Worm (Caenorhabditis elegans): Measurements from ENCODE around the gene C17E7.4.

C17E7.4 gene

ce11 chrV:3874102-3874744 is 18.4 kb upstream of the C17E7.4 start, which contains the start of gene nhr-158:
TSS of gene nhr-158 (minus strand) at chrV:3874152.
- TF ChIP-seq swsn-7 (tag; optimal IDR thresholded peaks at IDR 0.05): peak; percentile 18
- TF ChIP-seq dsc-1 (tag; optimal IDR thresholded peaks at IDR 0.05): peak; percentile 94
- peak; percentile 86 for TF ChIP-seq nhr-47 (tag; optimal IDR thresholded peaks at IDR 0.05)
- no peak for TF ChIP-seq C34B4.2 (tag; optimal IDR thresholded peaks at IDR 0.05)
- TF ChIP-seq fkh-4 (tag; optimal IDR thresholded peaks at IDR 0.05; ENCODE audit: borderline replicate concordance): peak; percentile 18
- TF ChIP-seq lin-14 (GFP tag; optimal IDR thresholded peaks at IDR 0.05): peak; percentile 43
- TF ChIP-seq sox-4 (tag; optimal IDR thresholded peaks at IDR 0.05): peak; percentile 37
- TF ChIP-seq nhr-71 (tag; optimal IDR thresholded peaks at IDR 0.05): peak; percentile 83
- TF ChIP-seq fkh-8 (tag; optimal IDR thresholded peaks at IDR 0.05): peak; percentile 90
- peak; percentile 48 for TF ChIP-seq nhr-11 (tag; optimal IDR thresholded peaks at IDR 0.05)
- TF ChIP-seq fos-1 (tag; optimal IDR thresholded peaks at IDR 0.05): peak; percentile 61
- no peak for TF ChIP-seq F16B12.6 (tag; optimal IDR thresholded peaks at IDR 0.05)
- TF ChIP-seq nhr-20 (tag; optimal IDR thresholded peaks at IDR 0.05): peak; percentile 32
- TF ChIP-seq lsy-2 (tag; optimal IDR thresholded peaks at IDR 0.05): peak in 1 of 2 experiments; percentile 45
- TF ChIP-seq ama-1 (optimal IDR thresholded peaks at IDR 0.05): no peak
- peak; percentile 36 for TF ChIP-seq pax-3 (tag; optimal IDR thresholded peaks at IDR 0.05)
- no peak for TF ChIP-seq dpl-1 (GFP tag; optimal IDR thresholded peaks at IDR 0.05)
- TF ChIP-seq skn-1 (tag; optimal IDR thresholded peaks at IDR 0.05): no peak

DNA sequence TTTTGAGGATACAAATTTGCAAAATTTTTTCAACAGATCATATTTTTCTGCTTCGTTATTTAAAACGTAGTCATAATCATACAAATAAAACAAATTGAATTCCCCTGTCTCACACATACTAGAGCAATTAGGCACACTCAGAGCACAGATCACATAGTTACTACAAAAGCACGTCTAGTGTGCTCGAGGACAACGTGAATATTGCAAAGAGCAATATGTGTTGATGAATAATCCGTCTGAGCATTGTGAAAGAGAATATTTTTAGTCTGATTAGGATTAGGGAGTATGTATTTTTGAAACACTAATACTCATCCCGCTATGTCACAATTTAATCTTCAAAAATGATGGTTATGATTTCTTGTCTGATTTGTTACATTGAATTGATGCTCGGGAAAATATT is 15.4 kb upstream of the C17E7.4 start:
- TF ChIP-seq sup-37 (GFP tag; optimal IDR thresholded peaks at IDR 0.05): no peak
- no peak for TF ChIP-seq hlh-17 (GFP tag; optimal IDR thresholded peaks at IDR 0.05; ENCODE audit: borderline replicate concordance)
- TF ChIP-seq lin-39 (tag; optimal IDR thresholded peaks at IDR 0.05): no peak
- TF ChIP-seq nhr-47 (tag; optimal IDR thresholded peaks at IDR 0.05): peak; percentile 13
- TF ChIP-seq ama-1 (optimal IDR thresholded peaks at IDR 0.05): no peak
- TF ChIP-seq nhr-71 (tag; optimal IDR thresholded peaks at IDR 0.05): peak; percentile 5
- TF ChIP-seq fkh-8 (tag; optimal IDR thresholded peaks at IDR 0.05): peak; percentile 75
- TF ChIP-seq elt-3 (tag; optimal IDR thresholded peaks at IDR 0.05): no peak
- TF ChIP-seq dsc-1 (tag; optimal IDR thresholded peaks at IDR 0.05): peak; percentile 85
- peak; percentile 14 for TF ChIP-seq pax-3 (tag; optimal IDR thresholded peaks at IDR 0.05)
- TF ChIP-seq C04F5.9 (tag; optimal IDR thresholded peaks at IDR 0.05): no peak
- TF ChIP-seq rnt-1 (tag; optimal IDR thresholded peaks at IDR 0.05): no peak

ce11 chrV:3878223-3878622 is 14.4 kb upstream of the C17E7.4 start, which contains the start of gene nhr-159:
TSS of gene nhr-159 (minus strand) at chrV:3878323.
- TF ChIP-seq alr-1 (tag; optimal IDR thresholded peaks at IDR 0.05; ENCODE audit: borderline replicate concordance) (no peak), fkh-4 (tag; optimal IDR thresholded peaks at IDR 0.05; ENCODE audit: borderline replicate concordance) (no peak), mab-9 (GFP tag; IDR thresholded peaks at IDR 0.05) (no peak), xbp-1 (tag; optimal IDR thresholded peaks at IDR 0.05) (no peak), zip-4 (GFP tag; optimal IDR thresholded peaks at IDR 0.05) (no peak), ceh-82 (tag; optimal IDR thresholded peaks at IDR 0.05) (no peak), lin-39 (tag; optimal IDR thresholded peaks at IDR 0.05) (no peak), dpl-1 (GFP tag; optimal IDR thresholded peaks at IDR 0.05) (no peak), nhr-20 (tag; optimal IDR thresholded peaks at IDR 0.05) (no peak), egl-27 (tag; optimal IDR thresholded peaks at IDR 0.05) (no peak), mdl-1 (tag; optimal IDR thresholded peaks at IDR 0.05) (no peak), fos-1 (tag; optimal IDR thresholded peaks at IDR 0.05) (no peak), ceh-88 (GFP tag; IDR thresholded peaks at IDR 0.05) (no peak), irx-1 (tag; optimal IDR thresholded peaks at IDR 0.05) (no peak), elt-3 (tag; optimal IDR thresholded peaks at IDR 0.05) (no peak), nhr-71 (tag; optimal IDR thresholded peaks at IDR 0.05) (no peak)

DNA sequence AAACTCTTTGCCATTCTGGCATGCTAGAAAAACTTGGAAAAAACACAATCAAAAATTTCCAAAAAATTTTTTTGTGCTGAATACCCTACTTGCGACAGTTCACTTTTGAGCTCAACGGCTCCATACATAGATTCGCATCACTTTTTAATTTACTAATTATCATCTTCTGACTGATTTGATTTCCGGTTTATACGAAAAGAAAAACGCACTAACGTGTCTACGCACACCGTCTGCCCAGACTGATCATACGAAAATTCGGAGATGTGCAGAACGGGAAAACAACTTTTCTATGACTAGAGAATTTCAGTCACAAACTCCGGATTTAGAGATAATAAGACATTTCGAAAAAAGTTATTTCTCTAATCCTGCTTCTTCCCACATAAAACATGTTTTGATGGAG is 8.1 kb upstream of the C17E7.4 start:
- no peak for TF ChIP-seq egl-27 (tag; optimal IDR thresholded peaks at IDR 0.05)
- peak; percentile 38 for TF ChIP-seq fkh-8 (tag; optimal IDR thresholded peaks at IDR 0.05)
- no peak for TF ChIP-seq nhr-12 (tag; optimal IDR thresholded peaks at IDR 0.05)
- TF ChIP-seq ceh-8 (GFP tag; optimal IDR thresholded peaks at IDR 0.05): peak; percentile 70
- no peak for TF ChIP-seq ces-1 (GFP tag; optimal IDR thresholded peaks at IDR 0.05)
- no peak for TF ChIP-seq ceh-82 (tag; optimal IDR thresholded peaks at IDR 0.05)
- TF ChIP-seq egl-13 (tag; optimal IDR thresholded peaks at IDR 0.05): no peak
- TF ChIP-seq grh-1 (GFP tag; IDR thresholded peaks at IDR 0.05): no peak
- TF ChIP-seq nhr-71 (tag; optimal IDR thresholded peaks at IDR 0.05): peak; percentile 3
- TF ChIP-seq dsc-1 (tag; optimal IDR thresholded peaks at IDR 0.05): peak; percentile 65
